Worm (Caenorhabditis elegans) whole organism, midembryonic: ENCODE data around the gene cwf-19L2.

Experiments used
- cog-1 ChIP-seq: sonication (generic microtip); optimal IDR thresholded peaks from 2 replicates; lab custom pipeline; 2016; ENCODE audit warnings: missing genetic modification characterization, missing compliant biosample characterization
- flt-1 ChIP-seq: fragments of 200-800 bp; sonication (Bioruptor generic); IDR thresholded peaks from 2 replicates; pipeline ENCODE4 v1.3.6; 2022; ENCODE audit warnings: missing genetic modification characterization, missing compliant biosample characterization
- klf-2 ChIP-seq: fragments of 200-800 bp; sonication (Bioruptor generic); conservative IDR thresholded peaks from 2 replicates; pipeline ENCODE4 v1.3.6; 2022; ENCODE audit warnings: missing genetic modification reagents, missing genetic modification characterization, missing compliant biosample characterization
- med-1 ChIP-seq: sonication (generic microtip); optimal IDR thresholded peaks from 2 replicates; lab custom pipeline; 2017; ENCODE audit warnings: missing genetic modification characterization, mild to moderate bottlenecking, missing compliant biosample characterization, antibody characterized with exemption, missing genetic modification reagents; ENCODE audit not compliant: insufficient read depth
- ref-1 ChIP-seq: fragments of 200-800 bp; sonication (Bioruptor generic); conservative IDR thresholded peaks from 2 replicates; pipeline ENCODE4 v1.3.6; 2022; ENCODE audit warnings: missing genetic modification reagents, missing genetic modification characterization, missing compliant biosample characterization
- tab-1 ChIP-seq: fragments of 200-800 bp; sonication (Bioruptor generic); IDR thresholded peaks from 2 replicates; pipeline ENCODE4 v1.3.6; 2022; ENCODE audit warnings: missing genetic modification characterization, missing compliant biosample characterization
- ztf-23 ChIP-seq: fragments of 200-800 bp; sonication (Bioruptor generic); IDR thresholded peaks from 2 replicates; pipeline ENCODE4 v1.3.6; 2022; ENCODE audit warnings: missing genetic modification reagents, missing genetic modification characterization, missing compliant biosample characterization
- ztf-29 ChIP-seq: fragments of 200-800 bp; sonication (Bioruptor generic); IDR thresholded peaks from 2 replicates; pipeline ENCODE4 v1.3.6; 2022; ENCODE audit warnings: missing genetic modification reagents, missing genetic modification characterization, missing compliant biosample characterization

DNA sequence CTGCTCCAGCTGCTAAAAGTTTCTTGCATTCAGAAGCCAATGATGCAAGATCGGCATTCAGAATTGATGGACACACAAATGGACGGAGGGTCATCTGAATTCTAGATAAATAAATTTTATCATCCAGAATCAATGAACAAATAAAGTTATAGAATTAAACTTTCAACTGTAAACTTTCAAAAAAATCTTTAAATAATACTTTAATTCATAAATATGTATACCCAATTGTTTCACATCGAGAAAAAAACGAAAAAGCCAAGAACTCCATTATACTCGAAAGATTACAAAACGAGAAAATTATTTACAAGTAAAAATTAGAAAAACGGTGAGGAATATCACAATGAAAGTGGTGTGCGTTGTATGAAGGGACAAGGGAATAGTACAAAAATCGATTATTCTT is 53.6 kb downstream of the cwf-19L2 start, which contains the start of gene F08F8.7:
- no peak for TF ChIP-seq klf-2 (GFP tag; lab: Robert Waterston, UW)
- no peak for TF ChIP-seq flt-1 (GFP tag; lab: Robert Waterston, UW)
- no peak for TF ChIP-seq ztf-29 (GFP tag; lab: Robert Waterston, UW)
- TF ChIP-seq cog-1 (tag; lab: Kevin White, UChicago) = no peak
- TF ChIP-seq med-1 (GFP tag; lab: Kevin White, UChicago) = no peak
- TF ChIP-seq ref-1 (GFP tag; lab: Robert Waterston, UW) = no peak
- TF ChIP-seq ztf-23 (GFP tag; lab: Robert Waterston, UW) = no peak
- TF ChIP-seq tab-1 (GFP tag; lab: Robert Waterston, UW) = no peak
